Worm (Caenorhabditis elegans): ENCODE data around the gene srt-56.
"Not testable (repeated sequence)": the region's sequence is repeated elsewhere in the genome, so short reads cannot be mapped to it uniquely, and the experiment has no call there.

The srt-56 gene

ce11 chrV:3106785-3107184 lies 14.9 kb downstream of the srt-56 start:
- TF ChIP-seq flt-1 (GFP tag; IDR thresholded peaks at IDR 0.05), result no peak
- no peak for TF ChIP-seq T22C8.4 (GFP tag; IDR thresholded peaks at IDR 0.05)
- TF ChIP-seq klf-2 (GFP tag; conservative IDR thresholded peaks at IDR 0.05), result no peak
- no peak for TF ChIP-seq tab-1 (GFP tag; IDR thresholded peaks at IDR 0.05)
- TF ChIP-seq ztf-29 (GFP tag; IDR thresholded peaks at IDR 0.05), result no peak
- no peak for TF ChIP-seq ztf-23 (GFP tag; IDR thresholded peaks at IDR 0.05)
- no peak for TF ChIP-seq med-1 (GFP tag; optimal IDR thresholded peaks at IDR 0.05; ENCODE audit: insufficient read depth)
- TF ChIP-seq cog-1 (tag; optimal IDR thresholded peaks at IDR 0.05), result no peak
- TF ChIP-seq ref-1 (GFP tag; conservative IDR thresholded peaks at IDR 0.05), result no peak

ce11 chrV:3105810-3106209 lies 15.8 kb downstream of the srt-56 start, which contains the start of gene str-69:
Gene str-69 (minus strand): TSS chrV:3105910.
- TF ChIP-seq T22C8.4 (GFP tag; IDR thresholded peaks at IDR 0.05), result no peak
- TF ChIP-seq klf-2 (GFP tag; conservative IDR thresholded peaks at IDR 0.05), result no peak
- no peak for TF ChIP-seq ztf-29 (GFP tag; IDR thresholded peaks at IDR 0.05)
- no peak for TF ChIP-seq ref-1 (GFP tag; conservative IDR thresholded peaks at IDR 0.05)
- no peak for TF ChIP-seq tab-1 (GFP tag; IDR thresholded peaks at IDR 0.05)
- TF ChIP-seq ztf-23 (GFP tag; IDR thresholded peaks at IDR 0.05), result no peak
- no peak for TF ChIP-seq med-1 (GFP tag; optimal IDR thresholded peaks at IDR 0.05; ENCODE audit: insufficient read depth)
- TF ChIP-seq cog-1 (tag; optimal IDR thresholded peaks at IDR 0.05), result no peak
- TF ChIP-seq flt-1 (GFP tag; IDR thresholded peaks at IDR 0.05), result no peak

ce11 chrV:3104134-3104533 lies 17.5 kb downstream of the srt-56 start, which contains the start of gene str-66:
Gene str-66 (minus strand): TSS chrV:3104234.
- TF ChIP-seq tab-1 (GFP tag; IDR thresholded peaks at IDR 0.05) (no peak), ref-1 (GFP tag; conservative IDR thresholded peaks at IDR 0.05) (no peak), med-1 (GFP tag; optimal IDR thresholded peaks at IDR 0.05; ENCODE audit: insufficient read depth) (no peak), ztf-23 (GFP tag; IDR thresholded peaks at IDR 0.05) (no peak), klf-2 (GFP tag; conservative IDR thresholded peaks at IDR 0.05) (no peak), flt-1 (GFP tag; IDR thresholded peaks at IDR 0.05) (no peak), T22C8.4 (GFP tag; IDR thresholded peaks at IDR 0.05) (no peak), ztf-29 (GFP tag; IDR thresholded peaks at IDR 0.05) (no peak), cog-1 (tag; optimal IDR thresholded peaks at IDR 0.05) (no peak)

- TF ChIP-seq tab-1 (GFP tag; IDR thresholded peaks at IDR 0.05); ztf-23 (GFP tag; IDR thresholded peaks at IDR 0.05); ref-1 (GFP tag; conservative IDR thresholded peaks at IDR 0.05): not testable (repeated sequence)
Observed at ce11 chrV:3102049-3102448, 19.6 kb downstream of the srt-56 start, which contains the start of gene Y73C8C.4. Gene Y73C8C.4 (minus strand): TSS chrV:3102149.

- TF ChIP-seq flt-1 (GFP tag; IDR thresholded peaks at IDR 0.05), result no peak
- no peak for TF ChIP-seq ref-1 (GFP tag; conservative IDR thresholded peaks at IDR 0.05)
- no peak for TF ChIP-seq ztf-29 (GFP tag; IDR thresholded peaks at IDR 0.05)
- no peak for TF ChIP-seq tab-1 (GFP tag; IDR thresholded peaks at IDR 0.05)
- no peak for TF ChIP-seq T22C8.4 (GFP tag; IDR thresholded peaks at IDR 0.05)
- no peak for TF ChIP-seq klf-2 (GFP tag; conservative IDR thresholded peaks at IDR 0.05)
- no peak for TF ChIP-seq cog-1 (tag; optimal IDR thresholded peaks at IDR 0.05)
- no peak for TF ChIP-seq med-1 (GFP tag; optimal IDR thresholded peaks at IDR 0.05; ENCODE audit: insufficient read depth)
- no peak for TF ChIP-seq ztf-23 (GFP tag; IDR thresholded peaks at IDR 0.05)
Observed at ce11 chrV:3100527-3100926, 21.1 kb downstream of the srt-56 start.

- TF ChIP-seq flt-1 (GFP tag; IDR thresholded peaks at IDR 0.05) (no peak), ztf-29 (GFP tag; IDR thresholded peaks at IDR 0.05) (no peak)
Observed at ce11 chrV:3094351-3094750, 27.3 kb downstream of the srt-56 start, which contains the start of gene cyp-33C9. Gene cyp-33C9 (minus strand): TSS chrV:3094561.

ce11 chrV:3088768-3089167 lies 32.9 kb downstream of the srt-56 start, which contains the start of gene acs-21:
Gene acs-21 (plus strand): TSS chrV:3089068.
- TF ChIP-seq ztf-29 (GFP tag; IDR thresholded peaks at IDR 0.05) (no peak), T22C8.4 (GFP tag; IDR thresholded peaks at IDR 0.05) (no peak), klf-2 (GFP tag; conservative IDR thresholded peaks at IDR 0.05) (no peak), med-1 (GFP tag; optimal IDR thresholded peaks at IDR 0.05; ENCODE audit: insufficient read depth) (no peak), tab-1 (GFP tag; IDR thresholded peaks at IDR 0.05) (no peak), ztf-23 (GFP tag; IDR thresholded peaks at IDR 0.05) (no peak), ref-1 (GFP tag; conservative IDR thresholded peaks at IDR 0.05) (no peak), flt-1 (GFP tag; IDR thresholded peaks at IDR 0.05) (no peak), cog-1 (tag; optimal IDR thresholded peaks at IDR 0.05) (no peak)

- no peak for TF ChIP-seq T22C8.4 (GFP tag; IDR thresholded peaks at IDR 0.05)
- TF ChIP-seq ztf-29 (GFP tag; IDR thresholded peaks at IDR 0.05), result no peak
- TF ChIP-seq tab-1 (GFP tag; IDR thresholded peaks at IDR 0.05), result no peak
- TF ChIP-seq ref-1 (GFP tag; conservative IDR thresholded peaks at IDR 0.05), result no peak
- no peak for TF ChIP-seq klf-2 (GFP tag; conservative IDR thresholded peaks at IDR 0.05)
- TF ChIP-seq med-1 (GFP tag; optimal IDR thresholded peaks at IDR 0.05; ENCODE audit: insufficient read depth), result no peak
- TF ChIP-seq flt-1 (GFP tag; IDR thresholded peaks at IDR 0.05), result no peak
- TF ChIP-seq ztf-23 (GFP tag; IDR thresholded peaks at IDR 0.05), result no peak
- TF ChIP-seq cog-1 (tag; optimal IDR thresholded peaks at IDR 0.05), result no peak
Observed at ce11 chrV:3086260-3086659, 35.4 kb downstream of the srt-56 start, which contains the start of gene srt-8. Gene srt-8 (plus strand): TSS chrV:3086560.

ce11 chrV:3081471-3081870 lies 40.2 kb downstream of the srt-56 start, which contains the start of gene srt-7:
Gene srt-7 (plus strand): TSS chrV:3081771.
- TF ChIP-seq ztf-29 (GFP tag; IDR thresholded peaks at IDR 0.05) (no peak), ref-1 (GFP tag; conservative IDR thresholded peaks at IDR 0.05) (no peak), flt-1 (GFP tag; IDR thresholded peaks at IDR 0.05) (no peak), ztf-23 (GFP tag; IDR thresholded peaks at IDR 0.05) (no peak), cog-1 (tag; optimal IDR thresholded peaks at IDR 0.05) (no peak), T22C8.4 (GFP tag; IDR thresholded peaks at IDR 0.05) (no peak), klf-2 (GFP tag; conservative IDR thresholded peaks at IDR 0.05) (no peak), med-1 (GFP tag; optimal IDR thresholded peaks at IDR 0.05; ENCODE audit: insufficient read depth) (no peak), tab-1 (GFP tag; IDR thresholded peaks at IDR 0.05) (no peak)

- TF ChIP-seq tab-1 (GFP tag; IDR thresholded peaks at IDR 0.05) (no peak), flt-1 (GFP tag; IDR thresholded peaks at IDR 0.05) (no peak), ztf-29 (GFP tag; IDR thresholded peaks at IDR 0.05) (no peak), cog-1 (tag; optimal IDR thresholded peaks at IDR 0.05) (no peak), ref-1 (GFP tag; conservative IDR thresholded peaks at IDR 0.05) (no peak), T22C8.4 (GFP tag; IDR thresholded peaks at IDR 0.05) (no peak), ztf-23 (GFP tag; IDR thresholded peaks at IDR 0.05) (no peak), klf-2 (GFP tag; conservative IDR thresholded peaks at IDR 0.05) (no peak), med-1 (GFP tag; optimal IDR thresholded peaks at IDR 0.05; ENCODE audit: insufficient read depth) (no peak)
Observed at ce11 chrV:3080792-3081191, 40.9 kb downstream of the srt-56 start, which contains the start of gene srt-5. Gene srt-5 (minus strand): TSS chrV:3080892.
